Worm (Caenorhabditis elegans): ENCODE data around the gene ent-2.

DNA sequence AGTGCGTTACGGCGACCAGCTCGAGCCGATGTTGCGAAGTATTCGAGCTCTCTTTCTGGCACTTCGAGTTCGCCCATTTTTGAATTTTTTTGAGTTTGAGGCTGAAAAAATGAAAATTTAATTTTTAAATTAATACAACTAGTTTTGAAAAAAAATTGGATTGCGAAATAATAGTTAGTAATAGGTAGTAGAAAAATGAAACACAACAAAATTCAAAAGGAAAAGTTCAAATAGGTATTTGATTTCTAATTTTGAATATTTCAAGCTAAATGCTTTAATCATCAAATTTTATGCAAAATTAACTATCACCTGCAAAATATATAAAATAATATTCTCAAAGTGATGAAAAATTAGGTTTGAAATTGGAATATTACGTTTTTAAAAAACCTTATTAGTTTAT lies 29.5 kb downstream of the ent-2 start, which contains the start of gene K09E9.4:
- TF ChIP-seq dve-1 (tag; optimal IDR thresholded peaks at IDR 0.05) (no peak), pqm-1 (tag; optimal IDR thresholded peaks at IDR 0.05) (no peak), elt-2 (tag; optimal IDR thresholded peaks at IDR 0.05) (no peak), nfya-1 (tag; optimal IDR thresholded peaks at IDR 0.05) (no peak), ceh-24 (tag; optimal IDR thresholded peaks at IDR 0.05) (no peak), ceh-30 (tag; optimal IDR thresholded peaks at IDR 0.05) (no peak), hlh-8 (tag; optimal IDR thresholded peaks at IDR 0.05) (no peak), ama-1 (optimal IDR thresholded peaks at IDR 0.05) (no peak), pha-4 (tag; optimal IDR thresholded peaks at IDR 0.05) (no peak), nhr-11 (tag; optimal IDR thresholded peaks at IDR 0.05) (no peak), pax-1 (tag; optimal IDR thresholded peaks at IDR 0.05) (no peak), unc-55 (GFP tag; optimal IDR thresholded peaks at IDR 0.05) (no peak)

Data from whole organism, late embryonic.